Worm (Caenorhabditis elegans): Measurements from ENCODE around the gene rbm-25.

DNA sequence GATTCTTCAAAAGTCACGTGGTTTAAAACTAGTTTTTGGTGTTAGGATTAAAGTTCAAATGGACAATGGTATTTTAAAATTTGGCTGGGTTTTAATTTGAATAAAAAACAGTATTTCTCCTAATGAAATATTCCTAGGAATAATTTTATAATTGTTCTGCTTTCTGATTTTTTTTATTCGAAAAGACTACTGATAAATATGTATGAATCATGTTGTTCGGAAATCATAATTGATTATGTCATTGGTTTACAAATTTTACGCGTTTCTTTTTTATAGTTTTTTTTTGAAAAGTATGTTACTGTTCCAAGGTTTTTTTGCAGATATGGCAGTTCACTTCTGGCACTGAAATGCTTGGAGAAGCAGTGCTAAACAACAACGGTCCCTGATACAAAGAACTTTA is 29.6 kb upstream of the rbm-25 start, which contains the start of gene F28C1.3:
- TF ChIP-seq zag-1 (tag; optimal IDR thresholded peaks at IDR 0.05) (no peak), unc-62 (GFP tag; optimal IDR thresholded peaks at IDR 0.05) (no peak), egl-27 (tag; optimal IDR thresholded peaks at IDR 0.05) (no peak), nhr-25 (tag; optimal IDR thresholded peaks at IDR 0.05) (no peak), pha-4 (tag; optimal IDR thresholded peaks at IDR 0.05) (no peak), nhr-76 (tag; optimal IDR thresholded peaks at IDR 0.05) (no peak), jun-1 (tag; optimal IDR thresholded peaks at IDR 0.05) (no peak), ceh-82 (tag; optimal IDR thresholded peaks at IDR 0.05) (no peak), eor-1 (tag; optimal IDR thresholded peaks at IDR 0.05) (no peak), snpc-4 (tag; optimal IDR thresholded peaks at IDR 0.05) (no peak), aly-2 (tag; optimal IDR thresholded peaks at IDR 0.05) (no peak), nhr-77 (tag; optimal IDR thresholded peaks at IDR 0.05) (no peak), fkh-10 (GFP tag; optimal IDR thresholded peaks at IDR 0.05) (no peak), ama-1 (optimal IDR thresholded peaks at IDR 0.05) (no peak)
